Fruit fly (Drosophila melanogaster): ENCODE data around the gene rtet.

Gene rtet

DNA sequence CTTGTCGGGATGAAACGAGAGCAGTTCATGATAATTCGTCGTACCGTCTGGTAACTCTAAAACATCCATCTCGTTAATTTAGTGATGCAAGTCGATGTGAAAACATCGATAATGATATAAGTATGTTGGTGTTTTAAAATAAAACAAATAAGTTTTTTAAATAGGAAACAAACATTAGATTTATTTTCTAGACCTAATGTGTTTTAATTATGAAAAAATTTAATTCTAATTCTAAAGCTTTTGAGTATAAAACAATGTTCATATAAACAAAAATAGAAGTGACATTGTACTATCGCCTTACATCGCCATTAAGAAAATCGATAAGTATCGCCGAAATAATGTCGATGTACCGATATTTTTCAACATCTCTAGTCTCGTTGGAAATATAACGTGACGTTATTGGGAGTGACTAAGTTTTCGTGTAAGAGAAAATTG lies 2.8 kb downstream of the rtet start, which contains the start of gene Rab11 (continued):
- TF ChIP-seq Hr38 (GFP tag; optimal IDR thresholded peaks at IDR 0.05) = no peak
- TF ChIP-seq Sox14 (GFP tag; optimal IDR thresholded peaks at IDR 0.05) = peak; percentile 39
- TF ChIP-seq CG4318 (GFP tag; optimal IDR thresholded peaks at IDR 0.05) = no peak
- no peak for TF ChIP-seq salr (GFP tag; optimal IDR thresholded peaks at IDR 0.05)
- TF ChIP-seq Sox102F (GFP tag; optimal IDR thresholded peaks at IDR 0.05) = peak; percentile 8
- peak; percentile 45 for TF ChIP-seq lz (GFP tag; optimal IDR thresholded peaks at IDR 0.05)
- no peak for TF ChIP-seq vri (GFP tag; optimal IDR thresholded peaks at IDR 0.05)
- no peak for TF ChIP-seq Ets96B (tag; optimal IDR thresholded peaks at IDR 0.05)
- peak; percentile 27 for TF ChIP-seq CG32006 (GFP tag; optimal IDR thresholded peaks at IDR 0.05)
- TF ChIP-seq CG8319 (GFP tag; optimal IDR thresholded peaks at IDR 0.05) = no peak
- no peak for TF ChIP-seq Lpt (GFP tag; optimal IDR thresholded peaks at IDR 0.05)
- TF ChIP-seq dac (GFP tag; optimal IDR thresholded peaks at IDR 0.05) = no peak
- no peak for TF ChIP-seq Blimp-1 (GFP tag; optimal IDR thresholded peaks at IDR 0.05)
- TF ChIP-seq OdsH (GFP tag; optimal IDR thresholded peaks at IDR 0.05) = peak; percentile 52
- no peak; the same call in 2 of the 3 replicates for TF ChIP-seq CG6163 (GFP tag; IDR thresholded peaks at IDR 0.05)
- peak; percentile 48 for TF ChIP-seq CG31627 (GFP tag; optimal IDR thresholded peaks at IDR 0.05)
- peak; percentile 54 for TF ChIP-seq topi (GFP tag; optimal IDR thresholded peaks at IDR 0.05)
- peak; percentile 57 for TF ChIP-seq Hr4 (GFP tag; optimal IDR thresholded peaks at IDR 0.05)

DNA sequence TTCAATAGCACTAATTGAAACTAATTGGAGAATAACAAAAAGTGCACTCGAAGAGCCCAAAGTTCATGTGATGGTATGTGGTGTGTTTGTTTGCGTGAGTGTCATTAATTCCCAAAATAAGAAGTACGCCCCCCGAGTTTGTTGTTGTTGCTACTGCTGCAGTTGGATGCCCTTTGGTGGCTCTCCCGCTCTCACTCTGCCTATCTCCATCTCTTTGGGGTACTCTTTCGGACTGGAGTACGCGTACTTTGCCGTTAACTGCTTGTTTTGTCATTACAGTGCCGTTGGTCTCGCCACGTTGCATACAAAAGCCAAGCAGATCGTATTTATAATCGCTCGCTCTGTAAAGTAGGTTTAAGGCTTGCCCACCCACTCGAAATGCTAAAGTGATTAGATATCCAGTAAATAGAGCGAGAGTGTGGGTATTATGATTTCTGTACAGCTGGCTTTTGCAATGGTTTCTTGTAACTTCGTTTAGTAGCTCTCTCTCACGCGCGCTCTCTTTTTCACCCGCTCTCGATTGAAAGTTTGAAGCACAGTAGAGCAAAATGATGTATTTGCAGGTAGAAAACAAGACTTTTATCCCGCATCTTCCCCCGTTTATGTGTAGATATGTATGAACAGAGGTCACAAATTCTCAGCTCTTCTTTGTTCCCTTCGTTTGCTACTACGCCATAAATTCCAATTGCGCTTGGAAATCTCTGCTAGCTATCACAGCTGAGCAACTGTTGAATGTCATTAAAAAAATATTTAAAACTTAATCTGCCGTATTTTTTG lies 3.9 kb downstream of the rtet start:
- peak; percentile 40; the same call in 1 of the 2 replicates for TF ChIP-seq CG15336 (GFP tag; IDR thresholded peaks at IDR 0.05)
- TF ChIP-seq Met (GFP tag; optimal IDR thresholded peaks at IDR 0.05) = peak; percentile 71
- TF ChIP-seq CG3032 (tag; optimal IDR thresholded peaks at IDR 0.05) = no peak
- TF ChIP-seq Eip93F (GFP tag; optimal IDR thresholded peaks at IDR 0.05) = peak; percentile 61
- no peak for TF ChIP-seq spab (GFP tag; optimal IDR thresholded peaks at IDR 0.05)
- peak; percentile 80 for TF ChIP-seq Sox14 (GFP tag; optimal IDR thresholded peaks at IDR 0.05)
- no peak for TF ChIP-seq vri (GFP tag; optimal IDR thresholded peaks at IDR 0.05)
- peak; percentile 49 for TF ChIP-seq Sox15 (GFP tag; optimal IDR thresholded peaks at IDR 0.05)
- TF ChIP-seq Lpt (GFP tag; optimal IDR thresholded peaks at IDR 0.05) = peak; percentile 40
- TF ChIP-seq CG11902 (GFP tag; optimal IDR thresholded peaks at IDR 0.05) = peak; percentile 0
- TF ChIP-seq OdsH (GFP tag; optimal IDR thresholded peaks at IDR 0.05) = peak; percentile 47
- peak; percentile 12 for TF ChIP-seq CG10669 (GFP tag; optimal IDR thresholded peaks at IDR 0.05)
- TF ChIP-seq Gug (GFP tag; IDR thresholded peaks at IDR 0.05) = 0 out of 2 replicates have a peak, but pooled peaks have one; percentile 25
- no peak for TF ChIP-seq Ets21C (GFP tag; optimal IDR thresholded peaks at IDR 0.05)
- TF ChIP-seq CG6163 (GFP tag; IDR thresholded peaks at IDR 0.05) = 0 out of 3 replicates have a peak, but pooled peaks have one; percentile 25
- TF ChIP-seq dac (GFP tag; optimal IDR thresholded peaks at IDR 0.05) = peak; percentile 41
- no peak for TF ChIP-seq CG10631 (GFP tag; optimal IDR thresholded peaks at IDR 0.05)
- peak; percentile 5 for TF ChIP-seq CG7368 (GFP tag; optimal IDR thresholded peaks at IDR 0.05)
- TF ChIP-seq topi (GFP tag; optimal IDR thresholded peaks at IDR 0.05) = peak; percentile 52
- no peak for TF ChIP-seq Hr38 (GFP tag; optimal IDR thresholded peaks at IDR 0.05)
- TF ChIP-seq fd85E (GFP tag; optimal IDR thresholded peaks at IDR 0.05) = no peak
- peak; percentile 28 for TF ChIP-seq CG6808 (GFP tag; optimal IDR thresholded peaks at IDR 0.05)
- TF ChIP-seq pdm3 (GFP tag; optimal IDR thresholded peaks at IDR 0.05) = no peak
- TF ChIP-seq CG9139 (GFP tag; optimal IDR thresholded peaks at IDR 0.05) = no peak
- TF ChIP-seq cyc (GFP tag; optimal IDR thresholded peaks at IDR 0.05) = peak; percentile 31
- no peak for TF ChIP-seq CG6854 (GFP tag; optimal IDR thresholded peaks at IDR 0.05)
- TF ChIP-seq acj6 (GFP tag; optimal IDR thresholded peaks at IDR 0.05) = peak; percentile 51
- TF ChIP-seq Hr39 (GFP tag; optimal IDR thresholded peaks at IDR 0.05) = peak; percentile 56
- peak; percentile 49 for TF ChIP-seq CG3919 (GFP tag; optimal IDR thresholded peaks at IDR 0.05)
- TF ChIP-seq Smox (GFP tag; optimal IDR thresholded peaks at IDR 0.05) = peak; percentile 54
- TF ChIP-seq dsx (GFP tag; optimal IDR thresholded peaks at IDR 0.05; ENCODE audit: poor library complexity, severe bottlenecking) = no peak
- TF ChIP-seq CG8632 (GFP tag; optimal IDR thresholded peaks at IDR 0.05) = peak; percentile 7
- TF ChIP-seq CG6792 (GFP tag; optimal IDR thresholded peaks at IDR 0.05) = peak; percentile 23
- TF ChIP-seq CG34406 (GFP tag; optimal IDR thresholded peaks at IDR 0.05) = peak; percentile 47
- peak; percentile 68 for TF ChIP-seq Sox102F (GFP tag; optimal IDR thresholded peaks at IDR 0.05)
- peak; percentile 83 for TF ChIP-seq Eip78C (GFP tag)
- no peak for TF ChIP-seq CG8319 (GFP tag; optimal IDR thresholded peaks at IDR 0.05)
- TF ChIP-seq Blimp-1 (GFP tag; optimal IDR thresholded peaks at IDR 0.05) = peak; percentile 6
- peak in 1 of 2 experiments; percentile 12 for TF ChIP-seq salr (GFP tag; optimal IDR thresholded peaks at IDR 0.05)
- TF ChIP-seq CG8119 (GFP tag; IDR thresholded peaks at IDR 0.05) = peak; percentile 45; the same call in 2 of the 3 replicates
- TF ChIP-seq eg (GFP tag; IDR thresholded peaks at IDR 0.05) = no peak; the same call in 2 of the 3 replicates
